Worm (Caenorhabditis elegans) whole organism, L2 larva: ENCODE results near the gene B0001.8.

ENCODE experiments used
- fos-1 ChIP-seq: fragments of 150-350 bp; optimal IDR thresholded peaks from 2 replicates; lab custom pipeline; 2014; ENCODE audit warnings: missing biosample characterization, missing genetic modification characterization
- skn-1 ChIP-seq: sonication (generic microtip); optimal IDR thresholded peaks from 2 replicates; lab custom pipeline; 2017; ENCODE audit warnings: missing biosample characterization, missing genetic modification characterization
- unc-62 ChIP-seq: fragments of 150-350 bp; optimal IDR thresholded peaks from 2 replicates; lab custom pipeline; 2014; ENCODE audit warnings: missing biosample characterization, missing genetic modification reagents, missing genetic modification characterization
- ztf-11 ChIP-seq: sonication (generic microtip); optimal IDR thresholded peaks from 2 replicates; lab custom pipeline; 2017; ENCODE audit warnings: missing biosample characterization, missing genetic modification characterization

DNA sequence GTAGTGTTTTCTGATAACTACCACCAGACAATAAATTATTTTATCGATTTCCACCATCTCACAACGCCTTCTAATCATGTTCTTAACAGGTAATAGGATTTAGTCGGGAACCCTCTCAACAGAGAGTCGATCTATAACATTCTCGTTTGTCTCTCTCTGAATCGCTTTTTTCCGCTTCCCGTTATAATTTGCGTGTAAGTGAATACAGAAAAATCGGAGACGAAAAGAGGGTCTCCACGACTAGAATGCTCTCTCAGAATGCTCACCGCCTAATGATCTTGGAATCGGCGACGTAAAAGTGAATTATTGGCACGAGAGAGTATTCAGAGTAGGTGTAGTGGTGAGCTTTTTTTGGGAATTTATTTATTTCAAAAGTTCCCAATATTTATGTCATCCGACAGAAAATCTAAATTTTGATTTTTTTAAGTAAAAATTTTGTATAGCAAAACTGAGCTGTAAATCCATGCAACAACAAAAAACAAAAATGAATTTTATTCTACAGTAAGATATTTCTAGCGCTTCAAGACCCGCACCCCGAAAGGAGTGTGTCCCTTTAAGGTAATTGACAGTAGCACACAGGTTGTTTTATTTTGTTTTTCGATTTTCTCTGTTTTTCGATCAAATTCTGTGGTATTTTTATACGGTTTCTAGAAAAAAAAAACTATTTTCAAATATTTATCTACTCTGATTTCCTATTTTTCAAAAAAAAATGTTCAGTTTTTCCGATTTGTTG lies 14.0 kb downstream of the B0001.8 start:
- TF ChIP-seq ztf-11 (no peak), fos-1 (tag; lab: Kevin White, UChicago) (no peak), unc-62 (GFP tag; lab: Kevin White, UChicago) (no peak), skn-1 (tag; lab: Kevin White, UChicago) (no peak)
